Worm (Caenorhabditis elegans): ENCODE results near the gene F28C6.10.

ce11 chrII:8575184-8575583, 32.6 kb upstream of the F28C6.10 start, which contains the start of gene puf-5:
- TF ChIP-seq jun-1 (tag; optimal IDR thresholded peaks at IDR 0.05) (no peak), R02D3.7 (tag; optimal IDR thresholded peaks at IDR 0.05) (no peak), unc-62 (GFP tag; optimal IDR thresholded peaks at IDR 0.05 in 1 of 2) (no peak), unc-62 (tag; optimal IDR thresholded peaks at IDR 0.05) (no peak), duxl-1 (tag; optimal IDR thresholded peaks at IDR 0.05; ENCODE audit: poor library complexity) (no peak), lin-15B (tag; optimal IDR thresholded peaks at IDR 0.05) (no peak), madf-9 (GFP tag; conservative IDR thresholded peaks at IDR 0.05) (no peak), snpc-4 (tag; optimal IDR thresholded peaks at IDR 0.05) (no peak), dmd-8 (GFP tag; IDR thresholded peaks at IDR 0.05) (no peak), nhr-76 (tag; optimal IDR thresholded peaks at IDR 0.05) (no peak), F49E8.2 (tag; optimal IDR thresholded peaks at IDR 0.05; ENCODE audit: borderline replicate concordance) (no peak), vab-7 (GFP tag; IDR thresholded peaks at IDR 0.05) (no peak)
